Worm (Caenorhabditis elegans) whole organism, L4 larva: Measurements from ENCODE around the gene apl-1.

Experiments
- D1046.2 ChIP-seq: fragments of 200-800 bp; sonication (Bioruptor generic); IDR thresholded peaks from 2 replicates; pipeline ENCODE4 v1.3.6; 2022; ENCODE audit warnings: missing genetic modification characterization, missing compliant biosample characterization
- F49E8.2 ChIP-seq: sonication (generic microtip); optimal IDR thresholded peaks from 2 replicates; lab custom pipeline; 2016; ENCODE audit warnings: missing compliant biosample characterization, mild to moderate bottlenecking, missing genetic modification characterization, borderline replicate concordance
- T20F7.1 ChIP-seq: fragments of 200-800 bp; sonication (Bioruptor generic); optimal IDR thresholded peaks from 2 replicates; lab custom pipeline; 2018; ENCODE audit warnings: mild to moderate bottlenecking, missing genetic modification characterization, missing compliant biosample characterization
- T26A8.4 ChIP-seq: fragments of 200-800 bp; sonication (Bioruptor generic); IDR thresholded peaks from 2 replicates; pipeline ENCODE4 v1.3.6; 2022; ENCODE audit warnings: missing genetic modification characterization, missing compliant biosample characterization
- Y48G9A.11 ChIP-seq: fragments of 200-800 bp; sonication (Bioruptor generic); IDR thresholded peaks from 2 replicates; pipeline ENCODE4 v1.3.6; 2022; ENCODE audit warnings: missing genetic modification reagents, missing genetic modification characterization, missing compliant biosample characterization
- Y75B8A.6 ChIP-seq: fragments of 200-800 bp; sonication (Bioruptor generic); IDR thresholded peaks from 2 replicates; pipeline ENCODE4 v1.3.6; 2022; ENCODE audit warnings: missing genetic modification reagents, missing genetic modification characterization, missing compliant biosample characterization
- aha-1 ChIP-seq: fragments of 150-350 bp; peaks from one replicate; lab custom pipeline; 2014; ENCODE audit warnings: missing biosample characterization, missing genetic modification characterization
- ceh-20 ChIP-seq: fragments of 200-800 bp; sonication (Bioruptor generic); IDR thresholded peaks from 2 replicates; pipeline ENCODE4 v1.3.6; 2022; ENCODE audit warnings: missing genetic modification reagents, missing genetic modification characterization, missing compliant biosample characterization
- ceh-28 ChIP-seq: fragments of 150-350 bp; optimal IDR thresholded peaks from 2 replicates; lab custom pipeline; 2014; ENCODE audit warnings: missing biosample characterization, missing genetic modification reagents, missing genetic modification characterization
- ctbp-1 ChIP-seq: fragments of 200-800 bp; sonication (Bioruptor generic); IDR thresholded peaks from 2 replicates; pipeline ENCODE4 v1.3.6; 2022; ENCODE audit warnings: missing genetic modification reagents, missing genetic modification characterization, missing compliant biosample characterization
- daf-12 ChIP-seq: fragments of 150-350 bp; optimal IDR thresholded peaks from 2 replicates; lab custom pipeline; 2014; ENCODE audit warnings: missing biosample characterization, missing genetic modification reagents, missing genetic modification characterization
- dmd-6 ChIP-seq: fragments of 200-800 bp; sonication (Bioruptor generic); IDR thresholded peaks from 2 replicates; pipeline ENCODE4 v1.3.6; 2022; ENCODE audit warnings: missing genetic modification reagents, missing genetic modification characterization, missing compliant biosample characterization
- duxl-1 ChIP-seq: sonication (generic microtip); optimal IDR thresholded peaks from 2 replicates; lab custom pipeline; 2016; ENCODE audit warnings: mild to moderate bottlenecking, missing genetic modification characterization, moderate library complexity, missing compliant biosample characterization; ENCODE audit not compliant: poor library complexity
- dve-1 ChIP-seq: sonication (generic microtip); optimal IDR thresholded peaks from 2 replicates; lab custom pipeline; 2017; ENCODE audit warnings: antibody characterized with exemption, mild to moderate bottlenecking, missing genetic modification characterization, missing compliant biosample characterization; ENCODE audit not compliant: insufficient read depth
- egl-43 ChIP-seq: fragments of 200-800 bp; sonication (Bioruptor generic); IDR thresholded peaks from 2 replicates; pipeline ENCODE4 v1.3.6; 2022; ENCODE audit warnings: missing genetic modification reagents, missing genetic modification characterization, missing compliant biosample characterization
- hif-1 ChIP-seq, 2 experiments: sonication (generic microtip); optimal IDR thresholded peaks; 2 replicates each; lab custom pipeline; 2016 to 2017; ENCODE audit warnings: missing compliant biosample characterization in 2 of 2, missing genetic modification characterization in 2 of 2, missing genetic modification reagents in 2 of 2, missing genotype in 2 of 2, mild to moderate bottlenecking in 1 of 2
- hlh-11 ChIP-seq: fragments of 200-800 bp; sonication (Bioruptor generic); optimal IDR thresholded peaks from 2 replicates; lab custom pipeline; 2018; ENCODE audit warnings: mild to moderate bottlenecking, missing genetic modification characterization, missing compliant biosample characterization
- hlh-30 ChIP-seq: sonication (generic microtip); optimal IDR thresholded peaks from 2 replicates; lab custom pipeline; 2017; ENCODE audit warnings: antibody characterized with exemption, mild to moderate bottlenecking, missing genetic modification characterization, missing compliant biosample characterization; ENCODE audit not compliant: insufficient read depth
- lim-7 ChIP-seq: fragments of 200-800 bp; sonication (Bioruptor generic); IDR thresholded peaks from 2 replicates; pipeline ENCODE4 v1.3.6; 2022; ENCODE audit warnings: missing genetic modification characterization, missing compliant biosample characterization
- lin-1 ChIP-seq: fragments of 200-800 bp; sonication (Bioruptor generic); IDR thresholded peaks from 2 replicates; pipeline ENCODE4 v1.3.6; 2022; ENCODE audit warnings: missing genetic modification reagents, missing genetic modification characterization, missing compliant biosample characterization
- lin-13 ChIP-seq: fragments of 150-350 bp; optimal IDR thresholded peaks from 2 replicates; lab custom pipeline; 2014; ENCODE audit warnings: missing biosample characterization, missing genetic modification reagents, missing genetic modification characterization
- lsy-2 ChIP-seq, 2 experiments: fragments of 150-350 bp in 1 of 2; sonication (generic microtip) in 1 of 2; optimal IDR thresholded peaks; 2 replicates each; lab custom pipeline; 2014 to 2017; ENCODE audit warnings: missing biosample characterization in 2 of 2, missing genetic modification characterization in 2 of 2
- mdl-1 ChIP-seq, 2 experiments: fragments of 150-350 bp in 1 of 2; sonication (generic microtip) in 1 of 2; optimal IDR thresholded peaks; 2 replicates each; lab custom pipeline; 2014 to 2017; ENCODE audit warnings: missing biosample characterization in 2 of 2, missing genetic modification characterization in 2 of 2
- mep-1 ChIP-seq: fragments of 150-350 bp; sonication (generic microtip); optimal IDR thresholded peaks from 3 replicates; lab custom pipeline; 2014; ENCODE audit warnings: missing biosample characterization, missing genetic modification characterization
- mes-2 ChIP-seq: sonication (generic microtip); optimal IDR thresholded peaks from 2 replicates; lab custom pipeline; 2016; ENCODE audit warnings: missing genotype, mild to moderate bottlenecking, missing genetic modification characterization, missing compliant biosample characterization; ENCODE audit not compliant: poor library complexity, severe bottlenecking
- mxl-2 ChIP-seq: fragments of 200-800 bp; sonication (Bioruptor generic); conservative IDR thresholded peaks from 2 replicates; pipeline ENCODE4 v1.3.6; 2022; ENCODE audit warnings: missing genetic modification reagents, missing genetic modification characterization, missing compliant biosample characterization
- mxl-3 ChIP-seq: fragments of 200-800 bp; sonication (Bioruptor generic); optimal IDR thresholded peaks from 2 replicates; lab custom pipeline; 2018; ENCODE audit warnings: mild to moderate bottlenecking, missing genetic modification characterization, missing compliant biosample characterization
- nhr-25 ChIP-seq: sonication (generic microtip); optimal IDR thresholded peaks from 2 replicates; lab custom pipeline; 2017; ENCODE audit warnings: missing genetic modification characterization, mild to moderate bottlenecking, missing compliant biosample characterization, antibody characterized with exemption, moderate library complexity, borderline replicate concordance; ENCODE audit not compliant: insufficient read depth
- nhr-28 ChIP-seq: fragments of 150-350 bp; optimal IDR thresholded peaks from 2 replicates; lab custom pipeline; 2014; ENCODE audit warnings: missing biosample characterization, missing genetic modification characterization
- nhr-42 ChIP-seq: fragments of 200-800 bp; sonication (Bioruptor generic); IDR thresholded peaks from 2 replicates; pipeline ENCODE4 v1.3.6; 2022; ENCODE audit warnings: missing genetic modification characterization, missing compliant biosample characterization
- nhr-48 ChIP-seq: sonication (generic microtip); optimal IDR thresholded peaks from 2 replicates; lab custom pipeline; 2016; ENCODE audit warnings: mild to moderate bottlenecking, missing genetic modification characterization, missing compliant biosample characterization
- pha-4 ChIP-seq, 2 experiments: fragments of 150-350 bp in 1 of 2; fragments of 200-800 bp in 1 of 2; sonication (Bioruptor generic) in 1 of 2; IDR thresholded peaks in 1 of 2; optimal IDR thresholded peaks in 1 of 2; 2 replicates each; pipeline versions ENCODE4 v1.3.6 to Lab custom; 2014 to 2022; ENCODE audit warnings: missing genetic modification characterization in 2 of 2, missing genetic modification reagents in 2 of 2, missing biosample characterization in 1 of 2, missing compliant biosample characterization in 1 of 2
- rbr-2 ChIP-seq: sonication (generic microtip); optimal IDR thresholded peaks from 2 replicates; lab custom pipeline; 2016; ENCODE audit warnings: missing genotype, missing genetic modification characterization, missing compliant biosample characterization
- set-16 ChIP-seq: fragments of 200-800 bp; sonication (Bioruptor generic); IDR thresholded peaks from 2 replicates; pipeline ENCODE4 v1.3.6; 2022; ENCODE audit warnings: missing genetic modification reagents, missing genetic modification characterization, missing compliant biosample characterization
- snpc-1.2 ChIP-seq: fragments of 200-800 bp; sonication (Bioruptor generic); IDR thresholded peaks from 2 replicates; pipeline ENCODE4 v1.3.6; 2022; ENCODE audit warnings: missing genetic modification reagents, missing genetic modification characterization, missing compliant biosample characterization
- spr-1 ChIP-seq: sonication (generic microtip); optimal IDR thresholded peaks from 2 replicates; lab custom pipeline; 2016; ENCODE audit warnings: mild to moderate bottlenecking, missing genetic modification characterization, missing compliant biosample characterization
- tra-1 ChIP-seq: fragments of 200-800 bp; sonication (Bioruptor generic); IDR thresholded peaks from 2 replicates; pipeline ENCODE4 v1.3.6; 2022; ENCODE audit warnings: missing genetic modification reagents, missing genetic modification characterization, missing compliant biosample characterization
- unc-62 ChIP-seq, 3 experiments: fragments of 150-350 bp in 1 of 3; sonication (generic microtip); optimal IDR thresholded peaks in 2 of 3; peaks in 1 of 3; 1 replicate in 1 of 3; 2 replicates in 2 of 3; lab custom pipeline; 2014 to 2017; ENCODE audit warnings: missing biosample characterization in 3 of 3, missing genetic modification characterization in 3 of 3, missing genetic modification reagents in 3 of 3, missing genotype in 1 of 3

Gene apl-1

DNA sequence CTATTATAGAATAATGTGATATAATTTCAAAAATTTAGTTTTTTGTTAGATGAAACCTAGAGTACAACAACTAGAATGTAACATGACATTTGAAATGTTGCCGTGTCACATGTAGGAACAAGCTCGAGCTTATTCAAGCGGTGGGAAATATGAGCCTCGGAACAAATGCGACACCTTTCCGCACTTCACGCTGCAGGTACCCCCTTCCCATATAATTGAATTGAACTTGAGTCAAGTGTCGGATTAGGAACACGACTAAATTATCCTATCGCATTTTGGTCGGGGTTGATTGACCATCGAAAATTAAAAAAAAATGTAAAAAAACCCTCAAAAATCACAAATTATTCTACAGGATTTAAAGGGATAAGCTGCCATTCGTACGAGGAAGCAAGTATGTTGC is 3.5 kb upstream of the apl-1 start:
- TF ChIP-seq hlh-30 (tag; lab: Kevin White, UChicago) (peak; percentile 49), snpc-1.2 (GFP tag; lab: Robert Waterston, UW) (no peak), aha-1 (peak; percentile 75)

DNA sequence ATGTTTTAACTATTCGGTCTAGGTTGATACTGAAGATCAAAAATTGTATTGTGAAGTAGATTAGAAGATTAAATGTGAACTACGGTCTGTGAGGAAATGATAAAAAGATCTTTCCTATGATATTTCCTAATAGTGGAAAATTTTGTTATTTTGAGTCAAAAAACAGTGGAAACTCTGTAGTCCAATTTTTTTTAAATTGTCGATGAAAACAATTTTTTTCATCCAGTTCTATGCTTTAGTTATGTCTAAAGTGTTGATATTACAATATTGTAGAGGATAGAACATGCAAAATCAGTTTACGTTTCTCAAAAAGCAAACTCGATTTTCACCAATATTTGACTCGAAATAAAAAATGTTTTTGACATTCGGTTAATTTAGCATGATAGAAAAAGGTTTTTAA is 3.0 kb upstream of the apl-1 start:
- peak; percentile 6 for TF ChIP-seq T20F7.1 (GFP tag; lab: Kevin White, UChicago)
- no peak for TF ChIP-seq tra-1 (GFP tag; lab: Robert Waterston, UW)
- TF ChIP-seq aha-1: peak; percentile 92
- TF ChIP-seq mxl-2: no peak
- no peak for TF ChIP-seq Y48G9A.11 (GFP tag; lab: Robert Waterston, UW)
- no peak for TF ChIP-seq pha-4 (GFP tag; IDR thresholded peaks at IDR 0.05; lab: Robert Waterston, UW)
- TF ChIP-seq pha-4 (tag; optimal IDR thresholded peaks at IDR 0.05; lab: Kevin White, UChicago): no peak

DNA sequence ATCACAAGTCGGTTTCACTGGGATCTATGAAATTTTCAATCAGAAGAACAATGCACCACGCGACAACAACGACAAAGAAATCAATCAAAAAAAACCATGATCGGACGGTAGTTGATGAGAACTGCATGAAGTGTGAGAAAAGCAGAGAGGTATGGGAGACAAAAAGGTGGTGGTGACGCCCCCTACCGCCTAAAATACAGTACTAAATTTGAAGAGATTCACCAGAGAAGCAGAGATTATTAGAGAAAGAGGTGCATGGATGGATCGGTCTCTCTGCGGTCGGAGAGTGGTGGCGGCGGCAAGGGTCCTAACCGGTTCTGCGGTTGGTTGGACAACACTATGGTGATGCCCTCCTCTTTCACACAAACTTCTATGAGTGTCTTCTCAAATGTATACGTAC is 2.6 kb upstream of the apl-1 start:
- peak; percentile 85 for TF ChIP-seq hlh-30 (tag; lab: Kevin White, UChicago)
- TF ChIP-seq D1046.2 (GFP tag; lab: Robert Waterston, UW): no peak
- TF ChIP-seq pha-4 (GFP tag; IDR thresholded peaks at IDR 0.05; lab: Robert Waterston, UW): no peak
- no peak for TF ChIP-seq pha-4 (tag; optimal IDR thresholded peaks at IDR 0.05; lab: Kevin White, UChicago)
- TF ChIP-seq lsy-2 (tag; optimal IDR thresholded peaks at IDR 0.05; lab: Kevin White, UChicago): peak in 1 of 2 experiments; percentile 54
- peak; percentile 59; the same call in 1 of the 2 replicates for TF ChIP-seq ctbp-1 (GFP tag; lab: Robert Waterston, UW)
- peak; percentile 85 for TF ChIP-seq hlh-11 (tag; lab: Kevin White, UChicago)
- peak; percentile 18 for TF ChIP-seq spr-1 (tag; lab: Kevin White, UChicago)
- TF ChIP-seq lim-7: no peak
- peak; percentile 64 for TF ChIP-seq nhr-28 (tag; lab: Kevin White, UChicago)
- TF ChIP-seq T26A8.4 (GFP tag; lab: Robert Waterston, UW): peak; percentile 68
- peak; percentile 53 for TF ChIP-seq mes-2 (tag; lab: Kevin White, UChicago)
- no peak for TF ChIP-seq daf-12 (tag; lab: Kevin White, UChicago)
- peak in 1 of 2 experiments; percentile 11 for TF ChIP-seq hif-1 (tag; optimal IDR thresholded peaks at IDR 0.05; lab: Kevin White, UChicago)
- TF ChIP-seq lin-13 (GFP tag; lab: Kevin White, UChicago): no peak
- no peak for TF ChIP-seq ceh-28
- TF ChIP-seq Y75B8A.6 (GFP tag; lab: Robert Waterston, UW): no peak
- peak; percentile 42 for TF ChIP-seq mep-1 (tag; lab: Kevin White, UChicago)
- TF ChIP-seq lin-1 (GFP tag; lab: Robert Waterston, UW): no peak
- peak; percentile 40 for TF ChIP-seq rbr-2 (tag; lab: Kevin White, UChicago)
- peak; percentile 60 for TF ChIP-seq nhr-48 (tag; lab: Kevin White, UChicago)
- TF ChIP-seq F49E8.2 (tag; lab: Kevin White, UChicago): no peak
- TF ChIP-seq dmd-6 (GFP tag; lab: Robert Waterston, UW): peak; percentile 43; the same call in 1 of the 2 replicates
- TF ChIP-seq mxl-3 (GFP tag; lab: Kevin White, UChicago): peak; percentile 80
- peak; percentile 40 for TF ChIP-seq duxl-1
- peak; percentile 41 for TF ChIP-seq set-16 (GFP tag; lab: Robert Waterston, UW)
- peak; percentile 23 to 75 for TF ChIP-seq mdl-1 (tag; optimal IDR thresholded peaks at IDR 0.05; lab: Kevin White, UChicago)
- peak; percentile 17 for TF ChIP-seq nhr-25
- TF ChIP-seq nhr-42 (GFP tag; lab: Robert Waterston, UW): no peak
- 0 out of 2 replicates have a peak, but pooled peaks have one; percentile 34 for TF ChIP-seq tra-1 (GFP tag; lab: Robert Waterston, UW)
- peak in 1 of 2 experiments; percentile 8 for TF ChIP-seq unc-62 (GFP tag; optimal IDR thresholded peaks at IDR 0.05 in 1 of 2; lab: Kevin White, UChicago)
- no peak for TF ChIP-seq unc-62 (tag; optimal IDR thresholded peaks at IDR 0.05; lab: Kevin White, UChicago)
- TF ChIP-seq ceh-20 (GFP tag; lab: Robert Waterston, UW): 0 out of 2 replicates have a peak, but pooled peaks have one; percentile 45
- TF ChIP-seq egl-43 (GFP tag; lab: Robert Waterston, UW): peak; percentile 65; the same call in 1 of the 2 replicates
- peak; percentile 44 for TF ChIP-seq dve-1 (tag; lab: Kevin White, UChicago)
- TF ChIP-seq aha-1: no peak
- TF ChIP-seq, all 104 proteins: peak for 23
